Worm (Caenorhabditis elegans): ENCODE data around the gene F58E1.13.

DNA sequence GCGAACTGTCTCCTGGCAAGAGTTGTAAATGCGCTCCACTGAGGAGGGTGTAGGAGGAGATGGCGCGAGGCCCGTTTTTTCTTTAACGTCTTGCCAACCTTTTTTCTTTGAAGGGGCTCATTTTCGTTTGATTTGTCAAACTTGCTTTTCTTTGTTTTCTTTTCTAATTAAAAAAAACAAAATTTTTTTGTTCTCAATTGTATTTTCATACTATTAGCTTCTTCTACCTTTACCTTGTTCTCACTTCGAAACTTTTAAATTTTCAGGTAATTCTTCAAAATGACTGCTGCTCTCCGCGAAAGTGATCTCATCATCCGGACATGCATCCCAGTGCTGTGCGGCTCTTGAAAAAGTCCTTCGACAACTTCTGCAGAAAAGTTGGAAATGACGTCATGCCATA, 14.3 kb upstream of the F58E1.13 start, which contains the start of gene fbxa-184:
- TF ChIP-seq T26A8.4 (GFP tag; IDR thresholded peaks at IDR 0.05) (no peak), nhr-48 (tag; optimal IDR thresholded peaks at IDR 0.05) (no peak), mes-2 (tag; optimal IDR thresholded peaks at IDR 0.05; ENCODE audit: poor library complexity, severe bottlenecking) (no peak), ama-1 (optimal IDR thresholded peaks at IDR 0.05) (no peak), ZK337.2 (GFP tag; IDR thresholded peaks at IDR 0.05) (no peak), duxl-1 (tag; optimal IDR thresholded peaks at IDR 0.05; ENCODE audit: poor library complexity) (no peak), egl-43 (GFP tag; IDR thresholded peaks at IDR 0.05) (no peak), nhr-41 (GFP tag; IDR thresholded peaks at IDR 0.05) (no peak), nhr-10 (tag; optimal IDR thresholded peaks at IDR 0.05) (no peak), pqm-1 (tag; optimal IDR thresholded peaks at IDR 0.05) (no peak)

All from whole organism, L4 larva.